Worm (Caenorhabditis elegans): ENCODE data around the gene lipl-4.
"Not testable (repeated sequence)": the region's sequence is repeated elsewhere in the genome, so short reads cannot be mapped to it uniquely, and the experiment has no call there.

The lipl-4 gene

DNA sequence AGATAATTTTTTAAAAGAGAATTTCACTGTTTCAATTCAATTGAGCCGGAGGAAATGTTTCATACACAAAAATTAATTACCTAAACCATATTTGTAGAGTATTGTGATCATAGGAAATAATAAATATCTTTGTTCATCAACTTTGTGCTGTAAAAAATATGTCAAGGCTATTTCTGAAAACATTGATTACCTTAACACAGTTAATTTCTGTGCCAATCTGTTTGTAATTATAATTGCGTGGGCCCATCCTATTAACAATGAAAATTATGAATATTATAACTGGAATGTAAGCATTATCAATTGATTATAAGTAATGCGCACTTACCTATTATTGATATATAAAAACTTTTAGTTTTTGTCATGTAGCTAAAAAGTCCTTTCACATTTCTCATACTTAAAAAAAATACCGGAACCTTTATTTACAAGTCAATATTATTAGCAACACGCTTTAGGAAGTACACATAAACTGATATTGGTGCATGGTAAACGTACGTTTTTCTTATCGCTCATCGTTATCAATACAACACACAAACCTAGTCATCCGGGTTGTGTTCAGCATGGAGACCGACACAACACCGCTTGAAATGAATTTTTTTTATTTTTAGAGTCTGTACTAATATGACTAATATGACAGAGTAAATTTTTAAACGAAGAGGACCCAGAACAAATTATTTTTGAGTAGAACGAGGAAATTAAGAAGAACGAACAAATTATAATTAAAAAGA is 25.6 kb downstream of the lipl-4 start, which contains the start of gene fut-2:
Gene fut-2 (minus strand): TSS at position 485 of the 725 bp plus-strand sequence.
- TF ChIP-seq pqm-1 (tag; optimal IDR thresholded peaks at IDR 0.05) (no peak), hlh-13 (GFP tag; optimal IDR thresholded peaks at IDR 0.05) (no peak), rnt-1 (tag; optimal IDR thresholded peaks at IDR 0.05) (no peak), elt-2 (tag; optimal IDR thresholded peaks at IDR 0.05) (peak; percentile 79)

DNA sequence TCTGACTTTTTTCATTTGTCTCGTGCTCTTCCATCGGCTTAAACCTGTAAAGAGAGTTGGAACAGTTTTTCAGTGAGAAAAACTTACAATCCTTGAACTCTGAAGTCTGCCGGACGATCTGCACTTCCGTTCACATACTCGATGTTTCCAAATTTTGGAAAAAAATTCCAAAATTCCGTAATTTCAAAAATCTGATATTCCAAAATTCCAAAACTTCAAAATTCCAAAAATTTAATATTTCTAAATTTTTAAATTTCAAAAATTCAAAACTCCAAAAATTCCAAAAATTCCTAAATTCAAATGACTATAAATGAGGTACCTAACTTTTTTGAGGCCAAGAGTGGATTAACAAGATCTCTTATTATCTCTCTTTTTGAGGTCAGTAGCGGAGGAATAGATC is 26.6 kb downstream of the lipl-4 start, which contains the start of gene EGAP9.4:
Gene EGAP9.4 (plus strand): TSS at position 301 of the 400 bp plus-strand sequence.
- TF ChIP-seq fax-1 (tag; optimal IDR thresholded peaks at IDR 0.05): no peak
- no peak for TF ChIP-seq T23F11.4 (GFP tag; optimal IDR thresholded peaks at IDR 0.05)
- no peak for TF ChIP-seq sox-4 (tag; optimal IDR thresholded peaks at IDR 0.05)
- no peak for TF ChIP-seq Y22D7AL.16 (tag; optimal IDR thresholded peaks at IDR 0.05)
- TF ChIP-seq hlh-15 (tag; optimal IDR thresholded peaks at IDR 0.05): no peak
- TF ChIP-seq rnt-1 (tag; optimal IDR thresholded peaks at IDR 0.05): no peak
- no peak for TF ChIP-seq unc-3 (GFP tag; conservative IDR thresholded peaks at IDR 0.05)
- no peak for TF ChIP-seq unc-3 (tag; optimal IDR thresholded peaks at IDR 0.05)
- no peak for TF ChIP-seq ceh-30 (tag; optimal IDR thresholded peaks at IDR 0.05)
- TF ChIP-seq nfya-1 (tag; optimal IDR thresholded peaks at IDR 0.05): no peak

DNA sequence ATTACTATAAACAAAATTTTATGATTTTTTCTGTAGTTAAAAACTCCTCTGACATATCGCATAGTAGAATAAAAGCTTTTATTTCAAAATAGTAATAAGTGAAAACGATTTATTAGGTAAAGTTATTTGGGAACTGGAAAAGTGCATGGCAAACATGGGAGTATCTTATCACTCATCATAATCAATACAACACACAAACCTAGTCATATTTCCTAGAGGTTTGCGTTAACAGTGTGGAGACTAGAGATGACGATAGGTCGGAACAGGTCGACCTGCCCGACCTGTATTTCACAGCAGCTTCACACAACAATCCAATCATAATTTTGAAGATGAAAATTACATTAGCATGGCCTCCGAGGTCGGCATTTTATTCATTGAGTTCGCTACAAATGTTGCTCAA is 30.0 kb downstream of the lipl-4 start, which contains the start of gene EGAP9.3:
Gene EGAP9.3 (minus strand): TSS at position 131 of the 400 bp plus-strand sequence.
- TF ChIP-seq ref-2 (tag; optimal IDR thresholded peaks at IDR 0.05) (no peak), nhr-11 (tag; optimal IDR thresholded peaks at IDR 0.05) (no peak), unc-42 (tag; optimal IDR thresholded peaks at IDR 0.05) (no peak), che-1 (tag; optimal IDR thresholded peaks at IDR 0.05) (no peak)

DNA sequence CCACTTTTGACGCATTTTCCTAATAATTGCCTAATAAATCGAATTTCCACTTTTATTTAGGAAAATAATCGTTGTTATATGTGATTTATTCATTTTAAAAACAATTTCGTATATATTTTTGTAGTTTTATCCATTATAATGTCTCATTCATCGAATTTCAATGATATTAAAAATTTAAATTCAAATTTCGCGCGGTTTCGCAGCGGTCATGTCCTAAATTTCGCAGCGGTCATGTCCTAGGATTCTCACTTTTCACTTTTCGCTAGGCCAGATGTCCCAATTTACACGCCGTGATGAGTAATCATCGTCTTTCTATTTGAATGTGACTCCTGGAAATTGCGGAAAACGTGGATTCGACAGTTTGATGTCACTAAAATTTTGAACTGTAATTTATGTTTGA is 31.8 kb downstream of the lipl-4 start, which contains the start of gene ZK1055.4:
Gene ZK1055.4 (plus strand): TSS at position 301 of the 400 bp plus-strand sequence.
- TF ChIP-seq fkh-6 (tag; optimal IDR thresholded peaks at IDR 0.05); mec-3 (tag; optimal IDR thresholded peaks at IDR 0.05; ENCODE audit: borderline replicate concordance); fax-1 (tag; optimal IDR thresholded peaks at IDR 0.05): not testable (repeated sequence)

DNA sequence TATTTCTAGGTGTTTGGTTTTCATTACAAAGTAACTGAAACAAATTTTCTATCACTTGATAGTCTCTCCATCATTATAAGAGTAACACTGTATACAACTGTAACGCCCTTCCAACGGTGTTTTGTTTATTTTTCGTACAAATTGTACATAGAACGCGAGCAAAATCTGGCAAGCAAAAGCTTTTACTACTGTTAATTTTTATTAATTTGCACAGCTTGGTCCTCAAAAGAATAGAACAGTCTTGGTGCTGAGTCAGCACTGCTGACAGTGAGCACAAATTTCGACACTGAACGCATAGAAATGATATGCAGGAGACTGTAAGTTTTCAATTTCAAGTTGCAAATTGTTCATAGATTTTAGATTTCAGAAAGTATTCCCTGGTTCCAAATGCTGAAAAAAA is 40.3 kb downstream of the lipl-4 start, which contains the start of gene ZK1055.2:
Gene ZK1055.2 (plus strand): TSS at position 301 of the 400 bp plus-strand sequence.
- TF ChIP-seq pat-9 (tag; optimal IDR thresholded peaks at IDR 0.05) (no peak), npax-4 (tag; optimal IDR thresholded peaks at IDR 0.05) (no peak), F13H6.1 (tag; optimal IDR thresholded peaks at IDR 0.05) (no peak), fkh-10 (GFP tag; optimal IDR thresholded peaks at IDR 0.05) (no peak), Y22D7AL.16 (tag; optimal IDR thresholded peaks at IDR 0.05) (no peak), pqm-1 (tag; optimal IDR thresholded peaks at IDR 0.05) (no peak), lim-6 (tag; optimal IDR thresholded peaks at IDR 0.05) (no peak), fax-1 (tag; optimal IDR thresholded peaks at IDR 0.05) (no peak), fkh-6 (tag; optimal IDR thresholded peaks at IDR 0.05) (no peak)

DNA sequence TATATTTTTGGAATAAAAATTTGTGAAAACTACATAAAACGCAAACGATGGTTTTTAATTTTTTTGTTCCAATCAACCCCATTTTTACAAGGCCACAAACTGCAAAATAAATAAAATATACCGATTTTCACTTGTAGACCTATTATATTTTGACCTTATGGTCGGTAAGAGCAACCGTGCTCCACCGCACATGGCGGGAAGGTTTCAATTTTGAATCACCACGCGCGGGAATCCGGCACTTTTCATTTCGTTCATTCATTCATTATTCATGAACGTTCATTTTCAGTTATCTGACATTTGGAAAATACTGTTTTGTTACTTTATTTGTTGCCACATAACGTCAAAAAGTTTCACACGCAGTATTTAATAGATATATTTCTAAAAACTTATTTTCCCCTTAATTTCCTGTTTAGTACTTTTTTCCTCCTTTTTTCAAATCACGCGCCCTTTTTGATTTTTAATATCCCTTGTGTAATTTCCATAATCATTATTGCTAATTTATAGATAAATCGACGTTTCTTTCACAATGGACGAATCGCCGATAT is 43.8 kb downstream of the lipl-4 start, which contains the start of gene hcp-1:
Gene hcp-1 (plus strand): TSS at position 495 of the 545 bp plus-strand sequence.
- TF ChIP-seq elt-2 (tag; optimal IDR thresholded peaks at IDR 0.05) (no peak), elt-4 (tag; optimal IDR thresholded peaks at IDR 0.05) (no peak), ama-1 (optimal IDR thresholded peaks at IDR 0.05) (no peak), ets-4 (tag; optimal IDR thresholded peaks at IDR 0.05) (no peak), hlh-6 (tag; optimal IDR thresholded peaks at IDR 0.05) (no peak), ceh-22 (tag; optimal IDR thresholded peaks at IDR 0.05) (no peak), sox-4 (tag; optimal IDR thresholded peaks at IDR 0.05) (no peak), pat-9 (tag; optimal IDR thresholded peaks at IDR 0.05) (no peak), ztf-16 (tag; optimal IDR thresholded peaks at IDR 0.05) (no peak), nfya-1 (tag; optimal IDR thresholded peaks at IDR 0.05) (no peak), pros-1 (tag; optimal IDR thresholded peaks at IDR 0.05) (no peak), unc-42 (tag; optimal IDR thresholded peaks at IDR 0.05) (no peak)
